Worm (Caenorhabditis elegans): ENCODE results near the gene C17H12.12.
A peak's percentile ranks its signal among the peaks of the same experiment; 100 is the strongest.
"Not testable (repeated sequence)": the region's sequence is repeated elsewhere in the genome, so short reads cannot be mapped to it uniquely, and the experiment has no call there.

C17H12.12 gene

DNA sequence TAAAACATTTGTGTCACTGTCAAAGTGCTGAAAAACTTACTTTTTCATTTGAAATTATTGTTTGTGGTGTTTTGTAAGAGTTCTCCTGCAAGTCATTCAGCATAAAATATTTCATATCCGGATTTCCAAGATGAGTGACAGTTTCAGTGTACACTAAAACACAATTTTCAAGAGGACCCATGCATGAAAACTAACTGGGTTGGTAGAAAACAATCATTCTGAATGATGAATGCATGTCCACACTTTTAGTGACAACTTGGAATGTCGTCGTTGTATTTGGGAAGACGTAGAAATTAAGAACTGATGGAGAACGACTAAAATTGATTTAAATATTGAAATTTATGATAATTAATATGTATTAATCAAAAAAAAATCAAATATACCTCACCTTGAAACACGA is 26.0 kb downstream of the C17H12.12 start:
- TF ChIP-seq ztf-4 (tag; optimal IDR thresholded peaks at IDR 0.05) (no peak), nhr-67 (tag; optimal IDR thresholded peaks at IDR 0.05) (no peak), nhr-12 (tag; optimal IDR thresholded peaks at IDR 0.05) (no peak), lin-15B (tag; optimal IDR thresholded peaks at IDR 0.05) (no peak), nhr-11 (tag; optimal IDR thresholded peaks at IDR 0.05) (no peak)

DNA sequence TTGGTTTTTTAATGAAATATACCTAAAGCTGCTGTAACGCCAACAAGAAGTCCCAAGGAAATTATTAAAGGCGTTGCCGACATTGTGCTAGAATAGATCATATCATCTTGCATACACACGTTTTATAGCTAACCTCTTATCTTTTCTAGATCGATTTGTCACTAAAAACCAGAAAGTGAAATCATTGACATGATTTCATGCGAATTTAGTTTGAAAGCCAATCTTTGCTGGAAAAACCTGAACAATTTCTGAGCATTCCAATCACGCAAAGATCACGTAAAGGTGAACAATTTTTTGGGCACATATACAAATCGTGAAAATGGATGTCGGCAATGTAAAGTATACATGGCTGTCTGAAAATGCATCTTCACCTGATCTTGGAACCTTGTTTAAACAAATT is 26.7 kb downstream of the C17H12.12 start, which contains the start of gene C17H12.6:
Gene C17H12.6 (minus strand): TSS at position 101 of the 400 bp plus-strand sequence.
- TF ChIP-seq R02D3.7 (tag; optimal IDR thresholded peaks at IDR 0.05) (no peak), egl-27 (tag; optimal IDR thresholded peaks at IDR 0.05) (no peak)

DNA sequence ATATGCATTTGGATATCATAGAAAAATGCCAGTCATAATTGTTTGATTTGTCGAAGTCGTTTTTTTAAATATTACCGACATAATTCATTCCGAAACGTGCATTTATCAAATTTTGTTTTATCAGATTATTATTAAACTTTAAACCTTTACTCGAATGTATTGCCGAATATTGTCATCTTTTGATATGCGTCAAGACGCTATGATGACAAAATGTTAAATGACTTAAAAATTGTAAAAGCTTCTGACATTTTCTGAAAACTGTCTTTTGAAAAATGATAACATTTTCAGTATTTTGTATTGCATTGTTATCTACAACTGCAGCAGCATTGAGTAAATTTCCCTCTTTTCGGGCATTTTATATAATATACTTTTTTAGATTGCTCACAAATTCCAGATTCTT is 28.9 kb downstream of the C17H12.12 start, which contains the start of gene H20E11.3:
Gene H20E11.3 (plus strand): TSS at position 195 of the 400 bp plus-strand sequence.
- TF ChIP-seq nhr-237 (tag; optimal IDR thresholded peaks at IDR 0.05), result no peak
- TF ChIP-seq elt-2 (tag; optimal IDR thresholded peaks at IDR 0.05), result peak; percentile 56

DNA sequence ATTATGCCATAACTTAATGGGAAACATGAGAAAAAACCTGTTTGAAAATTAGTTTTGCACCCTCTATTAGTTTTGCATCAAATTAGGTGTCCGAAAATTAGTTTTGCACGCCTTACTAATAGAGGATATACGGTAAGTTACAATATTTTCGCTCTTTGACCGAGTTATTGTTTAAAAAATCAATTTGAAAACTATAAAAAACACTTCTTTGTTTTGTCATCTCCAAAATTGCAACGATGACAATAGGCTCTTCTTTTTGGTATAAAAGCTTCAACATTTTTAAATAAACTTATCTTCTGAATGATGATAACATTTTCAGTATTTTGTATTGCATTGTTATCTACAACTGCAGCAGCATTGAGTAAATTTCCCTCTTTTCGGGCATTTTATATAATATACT is 31.8 kb downstream of the C17H12.12 start, which contains the start of gene H20E11.2:
Gene H20E11.2 (plus strand): TSS at position 301 of the 400 bp plus-strand sequence.
- TF ChIP-seq unc-62 (GFP tag; optimal IDR thresholded peaks at IDR 0.05); fkh-10 (GFP tag; optimal IDR thresholded peaks at IDR 0.05); lsy-12 (tag; optimal IDR thresholded peaks at IDR 0.05): not testable (repeated sequence)

DNA sequence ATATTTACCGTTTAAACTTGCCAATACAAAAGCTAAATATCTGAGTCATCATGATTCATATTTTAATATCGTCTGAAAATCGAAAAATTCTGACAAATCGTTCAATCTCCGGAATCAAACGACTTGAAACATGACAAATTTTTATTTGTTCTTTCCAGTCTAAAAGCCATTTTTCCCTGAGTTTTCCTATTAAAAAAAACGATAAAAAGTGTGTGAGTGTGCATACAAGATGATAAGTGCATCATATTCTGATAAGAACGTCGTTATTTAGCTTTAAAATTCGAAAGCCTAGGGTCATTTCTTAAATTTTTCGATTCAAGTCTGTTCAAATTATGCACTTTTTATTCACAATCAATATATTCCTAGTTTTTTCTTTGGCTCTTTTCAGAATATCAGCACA is 34.2 kb downstream of the C17H12.12 start, which contains the start of gene H20E11.1:
Gene H20E11.1 (plus strand): TSS at position 244 of the 400 bp plus-strand sequence.
- TF ChIP-seq skn-1 (tag; optimal IDR thresholded peaks at IDR 0.05) (no peak), ztf-11 (tag; optimal IDR thresholded peaks at IDR 0.05) (no peak), pha-4 (tag; optimal IDR thresholded peaks at IDR 0.05) (no peak), ceh-9 (tag; optimal IDR thresholded peaks at IDR 0.05) (no peak), ceh-16 (tag; optimal IDR thresholded peaks at IDR 0.05) (no peak), elt-2 (tag; optimal IDR thresholded peaks at IDR 0.05) (peak; percentile 71), snpc-4 (tag; optimal IDR thresholded peaks at IDR 0.05) (no peak), sea-2 (GFP tag; optimal IDR thresholded peaks at IDR 0.05) (no peak), ceh-28 (tag; optimal IDR thresholded peaks at IDR 0.05) (no peak), nhr-237 (tag; optimal IDR thresholded peaks at IDR 0.05) (no peak), hmg-11 (tag; optimal IDR thresholded peaks at IDR 0.05) (no peak), nhr-67 (tag; optimal IDR thresholded peaks at IDR 0.05) (no peak), ama-1 (optimal IDR thresholded peaks at IDR 0.05) (no peak), elt-1 (tag; optimal IDR thresholded peaks at IDR 0.05) (no peak), pqm-1 (tag; optimal IDR thresholded peaks at IDR 0.05) (peak; percentile 89), nhr-43 (tag; optimal IDR thresholded peaks at IDR 0.05; ENCODE audit: poor library complexity, severe bottlenecking) (no peak)

DNA sequence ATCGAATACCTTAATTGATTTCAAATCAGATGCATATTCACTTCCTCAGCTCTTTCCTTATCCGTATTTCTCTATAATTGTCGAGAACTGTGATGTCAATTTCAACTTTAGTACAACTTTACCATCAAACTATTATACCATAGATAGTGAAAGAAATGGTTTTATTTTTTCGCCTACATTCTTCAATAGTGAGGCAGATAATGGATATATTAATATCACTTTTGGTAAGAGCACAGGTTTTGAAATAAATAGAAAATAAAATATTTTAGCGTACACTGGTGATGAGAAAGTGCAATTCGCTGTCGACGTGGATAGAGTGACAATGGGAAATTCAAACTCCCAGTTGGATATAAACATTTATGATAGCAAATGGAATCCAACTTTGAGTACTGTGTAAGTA is 36.5 kb downstream of the C17H12.12 start:
- TF ChIP-seq ztf-11 (tag; optimal IDR thresholded peaks at IDR 0.05), result no peak
- TF ChIP-seq ceh-82 (tag; optimal IDR thresholded peaks at IDR 0.05), result no peak
- no peak for TF ChIP-seq jun-1 (tag; optimal IDR thresholded peaks at IDR 0.05)
- no peak for TF ChIP-seq nhr-12 (tag; optimal IDR thresholded peaks at IDR 0.05)
- TF ChIP-seq nhr-77 (tag; optimal IDR thresholded peaks at IDR 0.05), result no peak
- TF ChIP-seq unc-62 (GFP tag; optimal IDR thresholded peaks at IDR 0.05), result no peak
- TF ChIP-seq egl-27 (tag; optimal IDR thresholded peaks at IDR 0.05), result no peak
- TF ChIP-seq snpc-4 (tag; optimal IDR thresholded peaks at IDR 0.05), result no peak
- TF ChIP-seq fos-1 (tag; optimal IDR thresholded peaks at IDR 0.05), result no peak

DNA sequence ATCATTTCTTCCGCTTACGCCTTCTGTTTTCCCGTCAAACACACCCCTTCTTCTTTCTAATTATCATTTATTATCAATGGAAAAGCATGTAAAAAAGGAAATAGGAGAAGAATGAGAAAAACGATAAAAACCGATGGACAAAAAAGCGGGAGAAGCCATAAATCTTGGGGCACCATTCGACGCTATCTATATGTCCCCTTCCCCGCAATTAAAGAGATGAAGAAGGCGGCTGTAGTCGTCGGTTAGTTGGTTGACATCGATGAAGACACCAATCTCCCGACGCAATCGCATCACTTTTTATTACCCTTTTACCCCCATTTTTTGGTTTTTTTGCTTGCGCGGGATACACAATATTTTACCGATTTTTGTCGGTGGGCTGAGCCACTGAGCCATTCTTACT is 37.9 kb downstream of the C17H12.12 start:
- peak; percentile 75 for TF ChIP-seq lin-39 (tag; optimal IDR thresholded peaks at IDR 0.05)
- no peak for TF ChIP-seq ceh-16 (tag; optimal IDR thresholded peaks at IDR 0.05)
- no peak for TF ChIP-seq lsy-12 (tag; optimal IDR thresholded peaks at IDR 0.05)
- peak; percentile 56 for TF ChIP-seq egl-5 (tag; optimal IDR thresholded peaks at IDR 0.05)

Data from whole organism, L3 larva.